Worm (Caenorhabditis elegans) whole organism, L3 larva: Measurements from ENCODE around the gene B0198.2.

Experiments used
- R02D3.7 ChIP-seq: fragments of 150-350 bp; optimal IDR thresholded peaks from 2 replicates; lab custom pipeline; 2014; ENCODE audit warnings: missing biosample characterization, missing genetic modification characterization
- ZK546.5 ChIP-seq: sonication (generic microtip); optimal IDR thresholded peaks from 2 replicates; lab custom pipeline; 2017; ENCODE audit warnings: missing biosample characterization, missing genetic modification characterization
- ama-1 ChIP-seq: fragments of 150-350 bp; optimal IDR thresholded peaks from 2 replicates; lab custom pipeline; 2018
- ceh-16 ChIP-seq: sonication (generic microtip); optimal IDR thresholded peaks from 2 replicates; lab custom pipeline; 2017; ENCODE audit warnings: missing biosample characterization, missing genetic modification characterization
- ceh-28 ChIP-seq: fragments of 150-350 bp; optimal IDR thresholded peaks from 2 replicates; lab custom pipeline; 2014; ENCODE audit warnings: missing biosample characterization, missing genetic modification reagents, missing genetic modification characterization
- ceh-82 ChIP-seq: fragments of 150-350 bp; optimal IDR thresholded peaks from 2 replicates; lab custom pipeline; 2014; ENCODE audit warnings: missing biosample characterization, missing genetic modification characterization
- ceh-9 ChIP-seq: sonication (generic microtip); optimal IDR thresholded peaks from 2 replicates; lab custom pipeline; 2018; ENCODE audit warnings: missing biosample characterization, missing genetic modification characterization
- daf-12 ChIP-seq: fragments of 150-350 bp; optimal IDR thresholded peaks from 2 replicates; lab custom pipeline; 2014; ENCODE audit warnings: missing biosample characterization, missing genetic modification reagents, missing genetic modification characterization
- egl-27 ChIP-seq: sonication (generic microtip); optimal IDR thresholded peaks from 4 replicates; lab custom pipeline; 2017; ENCODE audit warnings: missing biosample characterization, missing genetic modification reagents, missing genetic modification characterization
- egl-5 ChIP-seq: fragments of 150-350 bp; optimal IDR thresholded peaks from 2 replicates; lab custom pipeline; 2017; ENCODE audit warnings: missing biosample characterization, missing genetic modification reagents, missing genetic modification characterization, inconsistent platforms
- elt-1 ChIP-seq: fragments of 150-350 bp; optimal IDR thresholded peaks from 2 replicates; lab custom pipeline; 2014; ENCODE audit warnings: missing biosample characterization, missing genetic modification characterization
- elt-2 ChIP-seq: sonication (generic microtip); optimal IDR thresholded peaks from 2 replicates; lab custom pipeline; 2016; ENCODE audit warnings: missing genetic modification reagents, mild to moderate bottlenecking, missing genetic modification characterization, missing compliant biosample characterization
- elt-3 ChIP-seq, 3 experiments: fragments of 150-350 bp in 1 of 3; sonication (generic microtip) in 2 of 3; optimal IDR thresholded peaks; 2 replicates in 2 of 3; 4 replicates in 1 of 3; lab custom pipeline; 2014 to 2017; ENCODE audit warnings: missing biosample characterization in 3 of 3, missing genetic modification characterization in 3 of 3
- fkh-10 ChIP-seq: sonication (generic microtip); optimal IDR thresholded peaks from 2 replicates; lab custom pipeline; 2017; ENCODE audit warnings: missing biosample characterization, missing genetic modification reagents, missing genetic modification characterization
- fkh-2 ChIP-seq: fragments of 150-350 bp; optimal IDR thresholded peaks from 2 replicates; lab custom pipeline; 2014; ENCODE audit warnings: missing biosample characterization, missing genetic modification reagents, missing genetic modification characterization
- fos-1 ChIP-seq: fragments of 150-350 bp; optimal IDR thresholded peaks from 2 replicates; lab custom pipeline; 2014; ENCODE audit warnings: missing biosample characterization, missing genetic modification characterization
- hmg-11 ChIP-seq: sonication (generic microtip); optimal IDR thresholded peaks from 2 replicates; lab custom pipeline; 2016; ENCODE audit warnings: missing genetic modification characterization, missing compliant biosample characterization
- jun-1 ChIP-seq: fragments of 150-350 bp; optimal IDR thresholded peaks from 2 replicates; lab custom pipeline; 2014; ENCODE audit warnings: missing biosample characterization, missing genetic modification reagents, missing genetic modification characterization
- lin-15B ChIP-seq: fragments of 150-350 bp; optimal IDR thresholded peaks from 2 replicates; lab custom pipeline; 2014; ENCODE audit warnings: missing biosample characterization, missing genetic modification characterization
- lin-39 ChIP-seq: fragments of 150-350 bp; optimal IDR thresholded peaks from 2 replicates; lab custom pipeline; 2018; ENCODE audit warnings: missing biosample characterization, missing genetic modification reagents, missing genetic modification characterization
- mdl-1 ChIP-seq: fragments of 150-350 bp; optimal IDR thresholded peaks from 2 replicates; lab custom pipeline; 2014; ENCODE audit warnings: missing biosample characterization, missing genetic modification characterization
- mml-1 ChIP-seq: fragments of 150-350 bp; sonication (generic microtip); optimal IDR thresholded peaks from 3 replicates; lab custom pipeline; 2014; ENCODE audit warnings: missing biosample characterization, missing genetic modification characterization
- nfya-1 ChIP-seq: sonication (generic microtip); optimal IDR thresholded peaks from 2 replicates; lab custom pipeline; 2017; ENCODE audit warnings: missing genetic modification characterization, mild to moderate bottlenecking, missing compliant biosample characterization, antibody characterized with exemption, moderate library complexity; ENCODE audit not compliant: insufficient read depth
- nhr-11 ChIP-seq: fragments of 150-350 bp; optimal IDR thresholded peaks from 2 replicates; lab custom pipeline; 2014; ENCODE audit warnings: missing biosample characterization, missing genetic modification characterization
- nhr-12 ChIP-seq: fragments of 150-350 bp; optimal IDR thresholded peaks from 2 replicates; lab custom pipeline; 2014; ENCODE audit warnings: missing biosample characterization, missing genetic modification characterization
- nhr-23 ChIP-seq: fragments of 150-350 bp; optimal IDR thresholded peaks from 2 replicates; lab custom pipeline; 2014; ENCODE audit warnings: missing biosample characterization, missing genetic modification reagents, missing genetic modification characterization
- nhr-237 ChIP-seq: fragments of 150-350 bp; optimal IDR thresholded peaks from 2 replicates; lab custom pipeline; 2014; ENCODE audit warnings: missing biosample characterization, missing genetic modification characterization
- nhr-28 ChIP-seq: fragments of 150-350 bp; optimal IDR thresholded peaks from 2 replicates; lab custom pipeline; 2014; ENCODE audit warnings: missing biosample characterization, missing genetic modification characterization
- nhr-67 ChIP-seq: fragments of 150-350 bp; optimal IDR thresholded peaks from 2 replicates; lab custom pipeline; 2014; ENCODE audit warnings: missing biosample characterization, missing genetic modification characterization
- pqm-1 ChIP-seq: fragments of 150-350 bp; optimal IDR thresholded peaks from 2 replicates; lab custom pipeline; 2017; ENCODE audit warnings: missing biosample characterization, missing genetic modification characterization, inconsistent platforms
- sea-2 ChIP-seq: fragments of 150-350 bp; sonication (generic microtip); optimal IDR thresholded peaks from 4 replicates; lab custom pipeline; 2014; ENCODE audit warnings: missing biosample characterization, missing genetic modification reagents, missing genetic modification characterization
- skn-1 ChIP-seq: fragments of 150-350 bp; optimal IDR thresholded peaks from 2 replicates; lab custom pipeline; 2014; ENCODE audit warnings: missing biosample characterization, missing genetic modification characterization
- tbx-2 ChIP-seq: sonication (generic microtip); optimal IDR thresholded peaks from 2 replicates; lab custom pipeline; 2016; ENCODE audit warnings: mild to moderate bottlenecking, missing genetic modification characterization, missing compliant biosample characterization
- ztf-11 ChIP-seq: fragments of 150-350 bp; optimal IDR thresholded peaks from 2 replicates; lab custom pipeline; 2014; ENCODE audit warnings: missing biosample characterization, missing genetic modification characterization
- ztf-4 ChIP-seq: fragments of 150-350 bp; optimal IDR thresholded peaks from 2 replicates; lab custom pipeline; 2014; ENCODE audit warnings: missing biosample characterization, missing genetic modification characterization

B0198.2 gene

ce11 chrX:12025070-12025789 lies at the start of gene B0198.2:
Gene B0198.2, plus strand, starts transcription at chrX:12025739.
- TF ChIP-seq fkh-2 (tag; lab: Kevin White, UChicago) (no peak), mdl-1 (tag; lab: Kevin White, UChicago) (no peak), mml-1 (tag; lab: Kevin White, UChicago) (no peak), pqm-1 (tag; lab: Kevin White, UChicago) (no peak), R02D3.7 (tag; lab: Kevin White, UChicago) (no peak), lin-15B (no peak), fos-1 (tag; lab: Kevin White, UChicago) (no peak), jun-1 (no peak), nhr-237 (tag; lab: Kevin White, UChicago) (no peak), ztf-11 (no peak), elt-1 (tag; lab: Kevin White, UChicago) (no peak), ceh-16 (tag; lab: Kevin White, UChicago) (no peak), elt-3 (tag; optimal IDR thresholded peaks at IDR 0.05; lab: Kevin White, UChicago) (no peak), tbx-2 (tag; lab: Kevin White, UChicago) (no peak), nhr-67 (no peak), sea-2 (GFP tag; lab: Kevin White, UChicago) (no peak), ZK546.5 (no peak), ceh-28 (no peak), daf-12 (tag; lab: Kevin White, UChicago) (no peak), nhr-12 (no peak)

ce11 chrX:11982065-11982464 lies 43.5 kb upstream of the B0198.2 start, which contains the start of gene nhr-167:
Gene nhr-167, minus strand, starts transcription at chrX:11982085.
- no peak for TF ChIP-seq tbx-2 (tag; lab: Kevin White, UChicago)
- TF ChIP-seq ztf-11 = no peak
- no peak for TF ChIP-seq hmg-11
- TF ChIP-seq nhr-237 (tag; lab: Kevin White, UChicago) = no peak
- TF ChIP-seq mdl-1 (tag; lab: Kevin White, UChicago) = no peak
- no peak for TF ChIP-seq elt-2 (tag; lab: Kevin White, UChicago)
- no peak for TF ChIP-seq fkh-10 (GFP tag; lab: Kevin White, UChicago)
- no peak for TF ChIP-seq nhr-28 (tag; lab: Kevin White, UChicago)
- no peak for TF ChIP-seq ceh-82 (tag; lab: Kevin White, UChicago)
- TF ChIP-seq nhr-23 (tag; lab: Kevin White, UChicago) = no peak
- no peak for TF ChIP-seq lin-15B
- no peak for TF ChIP-seq sea-2 (GFP tag; lab: Kevin White, UChicago)
- no peak for TF ChIP-seq ztf-4 (tag; lab: Kevin White, UChicago)
- TF ChIP-seq mml-1 (tag; lab: Kevin White, UChicago) = no peak
- TF ChIP-seq fkh-2 (tag; lab: Kevin White, UChicago) = no peak

ce11 chrX:11983576-11984061 lies 41.9 kb upstream of the B0198.2 start, which contains the start of gene C49F5.3:
Gene C49F5.3, minus strand, starts transcription at chrX:11983626.
- no peak for TF ChIP-seq ceh-82 (tag; lab: Kevin White, UChicago)
- no peak for TF ChIP-seq nfya-1 (tag; lab: Kevin White, UChicago)
- TF ChIP-seq nhr-28 (tag; lab: Kevin White, UChicago) = no peak
- TF ChIP-seq nhr-23 (tag; lab: Kevin White, UChicago) = no peak
- no peak for TF ChIP-seq fkh-10 (GFP tag; lab: Kevin White, UChicago)
- no peak for TF ChIP-seq mml-1 (tag; lab: Kevin White, UChicago)
- TF ChIP-seq ztf-4 (tag; lab: Kevin White, UChicago) = no peak
- no peak for TF ChIP-seq elt-3 (tag; optimal IDR thresholded peaks at IDR 0.05; lab: Kevin White, UChicago)
- no peak for TF ChIP-seq nhr-11 (tag; lab: Kevin White, UChicago)
- TF ChIP-seq ama-1 (lab: Kevin White, UChicago) = no peak
- TF ChIP-seq fos-1 (tag; lab: Kevin White, UChicago) = no peak
- TF ChIP-seq skn-1 (tag; lab: Kevin White, UChicago) = no peak
- no peak for TF ChIP-seq lin-39 (tag; lab: Kevin White, UChicago)
- TF ChIP-seq nhr-237 (tag; lab: Kevin White, UChicago) = no peak
- TF ChIP-seq nhr-12 = no peak
- TF ChIP-seq, all 47 proteins: peak for 0

- TF ChIP-seq ceh-82 (tag; lab: Kevin White, UChicago) (no peak), mml-1 (tag; lab: Kevin White, UChicago) (no peak), fkh-10 (GFP tag; lab: Kevin White, UChicago) (no peak), egl-5 (no peak), egl-27 (no peak), ceh-9 (no peak)
- TF ChIP-seq, all 47 proteins: peak for 0
Observed at ce11 chrX:11985887-11986286, 39.7 kb upstream of the B0198.2 start, which contains the start of gene C49F5.5. Gene C49F5.5, plus strand, starts transcription at chrX:11986187.
